Fruit fly (Drosophila melanogaster) whole organism, prepupa: ENCODE data around the gene Rlb1.

Source experiments
- Blimp-1 ChIP-seq: fragments of 200-800 bp; sonication (Bioruptor generic); optimal IDR thresholded peaks from 3 replicates; lab custom pipeline; 2017; ENCODE audit warnings: missing biosample characterization, missing genetic modification characterization, mild to moderate bottlenecking, moderate library complexity, missing genetic modification reagents
- CG10631 ChIP-seq: fragments of 200-800 bp; sonication (Bioruptor generic); optimal IDR thresholded peaks from 2 replicates; lab custom pipeline; 2016; ENCODE audit warnings: missing biosample characterization, missing genetic modification characterization
- CG10669 ChIP-seq: fragments of 200-800 bp; sonication (Bioruptor generic); optimal IDR thresholded peaks from 3 replicates; lab custom pipeline; 2018; ENCODE audit warnings: missing biosample characterization, mild to moderate bottlenecking, missing genetic modification characterization, moderate library complexity
- CG11294 ChIP-seq: fragments of 200-800 bp; sonication (Bioruptor generic); IDR thresholded peaks from 2 replicates; pipeline ENCODE4 v1.3.6; 2022; ENCODE audit warnings: missing biosample characterization, missing genetic modification characterization
- CG11762 ChIP-seq: fragments of 200-800 bp; sonication (Bioruptor generic); optimal IDR thresholded peaks from 3 replicates; lab custom pipeline; 2016; ENCODE audit warnings: missing biosample characterization, missing genetic modification characterization; ENCODE audit not compliant: insufficient read depth
- CG11902 ChIP-seq: fragments of 200-800 bp; sonication (Bioruptor generic); optimal IDR thresholded peaks from 3 replicates; lab custom pipeline; 2016; ENCODE audit warnings: missing biosample characterization, missing genetic modification characterization
- CG15336 ChIP-seq: fragments of 200-800 bp; sonication (Bioruptor generic); IDR thresholded peaks from 2 replicates; pipeline ENCODE4 v1.3.6; 2022; ENCODE audit warnings: missing biosample characterization, missing genetic modification characterization
- CG1621 ChIP-seq: fragments of 200-800 bp; sonication (Bioruptor generic); optimal IDR thresholded peaks from 3 replicates; lab custom pipeline; 2018; ENCODE audit warnings: missing biosample characterization, mild to moderate bottlenecking, missing genetic modification characterization
- CG16779 ChIP-seq: fragments of 200-800 bp; sonication (Bioruptor generic); optimal IDR thresholded peaks from 3 replicates; lab custom pipeline; 2017; ENCODE audit warnings: missing biosample characterization, mild to moderate bottlenecking, missing genetic modification characterization
- CG3032 ChIP-seq: fragments of 200-800 bp; optimal IDR thresholded peaks from 2 replicates; lab custom pipeline; 2019; ENCODE audit warnings: missing biosample characterization, mild to moderate bottlenecking, missing genetic modification characterization, moderate library complexity
- CG31627 ChIP-seq: fragments of 200-800 bp; sonication (Bioruptor generic); optimal IDR thresholded peaks from 3 replicates; lab custom pipeline; 2016; ENCODE audit warnings: missing biosample characterization, missing genetic modification characterization
- CG32006 ChIP-seq: fragments of 200-800 bp; sonication (Bioruptor generic); optimal IDR thresholded peaks from 3 replicates; lab custom pipeline; 2017; ENCODE audit warnings: missing biosample characterization, mild to moderate bottlenecking, missing genetic modification characterization
- CG3919 ChIP-seq: fragments of 200-800 bp; sonication (Bioruptor generic); optimal IDR thresholded peaks from 3 replicates; lab custom pipeline; 2016; ENCODE audit warnings: missing biosample characterization, missing genetic modification characterization
- CG6163 ChIP-seq: fragments of 200-800 bp; sonication (Bioruptor generic); IDR thresholded peaks from 3 replicates; pipeline ENCODE4 v1.3.6; 2022; ENCODE audit warnings: missing biosample characterization, missing genetic modification characterization
- CG6276 ChIP-seq: fragments of 200-800 bp; sonication (Bioruptor generic); optimal IDR thresholded peaks from 2 replicates; lab custom pipeline; 2017; ENCODE audit warnings: missing biosample characterization, mild to moderate bottlenecking, missing genetic modification characterization
- CG6792 ChIP-seq: fragments of 200-800 bp; sonication (Bioruptor generic); optimal IDR thresholded peaks from 3 replicates; lab custom pipeline; 2016; ENCODE audit warnings: missing biosample characterization, missing genetic modification characterization
- CG6808 ChIP-seq: fragments of 200-800 bp; sonication (Bioruptor generic); optimal IDR thresholded peaks from 3 replicates; lab custom pipeline; 2017; ENCODE audit warnings: missing biosample characterization, missing genetic modification characterization, mild to moderate bottlenecking, moderate library complexity, missing genetic modification reagents
- CG8319 ChIP-seq: fragments of 200-800 bp; sonication (Bioruptor generic); optimal IDR thresholded peaks from 3 replicates; lab custom pipeline; 2016; ENCODE audit warnings: missing biosample characterization, missing genetic modification characterization
- CG8632 ChIP-seq: fragments of 200-800 bp; sonication (Bioruptor generic); optimal IDR thresholded peaks from 3 replicates; lab custom pipeline; 2016; ENCODE audit warnings: missing biosample characterization, missing genetic modification characterization
- CG9139 ChIP-seq: fragments of 200-800 bp; sonication (Bioruptor generic); optimal IDR thresholded peaks from 3 replicates; lab custom pipeline; 2017; ENCODE audit warnings: missing biosample characterization, mild to moderate bottlenecking, missing genetic modification characterization
- Eip75B ChIP-seq: fragments of 200-800 bp; sonication (Bioruptor generic); optimal IDR thresholded peaks from 3 replicates; lab custom pipeline; 2016; ENCODE audit warnings: missing biosample characterization, missing genetic modification characterization
- Eip78C ChIP-seq: fragments of 200-800 bp; sonication (Bioruptor generic); peaks from one replicate; lab custom pipeline; 2016; ENCODE audit warnings: missing biosample characterization, missing genetic modification characterization
- Eip93F ChIP-seq: fragments of 200-800 bp; sonication (Bioruptor generic); optimal IDR thresholded peaks from 2 replicates; lab custom pipeline; 2016; ENCODE audit warnings: missing biosample characterization, mild to moderate bottlenecking, missing genetic modification characterization
- Ets21C ChIP-seq: fragments of 200-800 bp; sonication (Bioruptor generic); optimal IDR thresholded peaks from 3 replicates; lab custom pipeline; 2016; ENCODE audit warnings: missing biosample characterization, missing genetic modification characterization
- Ets96B ChIP-seq: fragments of 200-800 bp; optimal IDR thresholded peaks from 2 replicates; lab custom pipeline; 2019; ENCODE audit warnings: missing biosample characterization, mild to moderate bottlenecking, missing genetic modification characterization, moderate library complexity
- Hr38 ChIP-seq: sonication (Bioruptor generic); optimal IDR thresholded peaks from 2 replicates; lab custom pipeline; 2016; ENCODE audit warnings: missing biosample characterization, missing genetic modification characterization
- Hr39 ChIP-seq: fragments of 200-800 bp; sonication (Bioruptor generic); optimal IDR thresholded peaks from 2 replicates; lab custom pipeline; 2016; ENCODE audit warnings: missing biosample characterization, missing genetic modification characterization
- Lpt ChIP-seq: fragments of 200-800 bp; sonication (Bioruptor generic); optimal IDR thresholded peaks from 3 replicates; lab custom pipeline; 2016; ENCODE audit warnings: missing biosample characterization, missing genetic modification characterization
- Met ChIP-seq: fragments of 200-800 bp; sonication (Bioruptor generic); optimal IDR thresholded peaks from 3 replicates; lab custom pipeline; 2016; ENCODE audit warnings: missing biosample characterization, missing genetic modification characterization
- Smox ChIP-seq: fragments of 200-800 bp; sonication (Bioruptor generic); optimal IDR thresholded peaks from 3 replicates; lab custom pipeline; 2016; ENCODE audit warnings: missing biosample characterization, missing genetic modification characterization
- Sox102F ChIP-seq: fragments of 200-800 bp; sonication (Bioruptor generic); optimal IDR thresholded peaks from 2 replicates; lab custom pipeline; 2016; ENCODE audit warnings: missing biosample characterization, mild to moderate bottlenecking, missing genetic modification characterization
- Sox14 ChIP-seq: fragments of 200-800 bp; sonication (Bioruptor generic); optimal IDR thresholded peaks from 3 replicates; lab custom pipeline; 2016; ENCODE audit warnings: missing biosample characterization, missing genetic modification characterization
- Sox15 ChIP-seq: fragments of 200-800 bp; sonication (Bioruptor generic); optimal IDR thresholded peaks from 3 replicates; lab custom pipeline; 2016; ENCODE audit warnings: missing biosample characterization, missing genetic modification characterization
- achi ChIP-seq: fragments of 200-800 bp; sonication (Bioruptor generic); optimal IDR thresholded peaks from 3 replicates; lab custom pipeline; 2016; ENCODE audit warnings: missing biosample characterization, missing genetic modification characterization
- dac ChIP-seq: fragments of 200-800 bp; sonication (Bioruptor generic); optimal IDR thresholded peaks from 2 replicates; lab custom pipeline; 2017; ENCODE audit warnings: missing biosample characterization, mild to moderate bottlenecking, missing genetic modification characterization
- dsx ChIP-seq: fragments of 200-800 bp; optimal IDR thresholded peaks from 3 replicates; lab custom pipeline; 2019; ENCODE audit warnings: missing biosample characterization, mild to moderate bottlenecking, missing genetic modification characterization, moderate library complexity; ENCODE audit not compliant: poor library complexity, severe bottlenecking
- fd85E ChIP-seq: fragments of 200-800 bp; sonication (Bioruptor generic); optimal IDR thresholded peaks from 3 replicates; lab custom pipeline; 2016; ENCODE audit warnings: missing biosample characterization, missing genetic modification characterization
- fkh ChIP-seq: fragments of 200-800 bp; sonication (Bioruptor generic); optimal IDR thresholded peaks from 3 replicates; lab custom pipeline; 2017; ENCODE audit warnings: missing biosample characterization, mild to moderate bottlenecking, missing genetic modification characterization, moderate library complexity
- lz ChIP-seq: fragments of 200-800 bp; sonication (Bioruptor generic); optimal IDR thresholded peaks from 3 replicates; lab custom pipeline; 2016; ENCODE audit warnings: missing biosample characterization, missing genetic modification characterization
- net ChIP-seq: fragments of 200-800 bp; sonication (Bioruptor generic); optimal IDR thresholded peaks from 3 replicates; lab custom pipeline; 2016; ENCODE audit warnings: missing biosample characterization, missing genetic modification characterization
- pdm3 ChIP-seq: fragments of 200-800 bp; sonication (Bioruptor generic); optimal IDR thresholded peaks from 3 replicates; lab custom pipeline; 2016; ENCODE audit warnings: missing biosample characterization, missing genetic modification characterization
- salr ChIP-seq, 2 experiments: fragments of 200-800 bp; sonication (Bioruptor generic); optimal IDR thresholded peaks; 3 replicates each; lab custom pipeline; 2016 to 2018; ENCODE audit warnings: missing biosample characterization in 2 of 2, missing genetic modification characterization in 2 of 2, mild to moderate bottlenecking in 1 of 2
- spab ChIP-seq: fragments of 200-800 bp; sonication (Bioruptor generic); optimal IDR thresholded peaks from 2 replicates; lab custom pipeline; 2017; ENCODE audit warnings: missing biosample characterization, mild to moderate bottlenecking, missing genetic modification characterization, missing genetic modification reagents
- ss ChIP-seq, 2 experiments: fragments of 200-800 bp; sonication (Bioruptor generic); optimal IDR thresholded peaks; 2 replicates in 1 of 2; 3 replicates in 1 of 2; lab custom pipeline; 2017 to 2018; ENCODE audit warnings: mild to moderate bottlenecking in 2 of 2, missing biosample characterization in 2 of 2, missing genetic modification characterization in 2 of 2, moderate library complexity in 1 of 2
- svp ChIP-seq: fragments of 200-800 bp; sonication (Bioruptor generic); peaks from one replicate; lab custom pipeline; 2016; ENCODE audit warnings: missing biosample characterization, missing genetic modification characterization
- topi ChIP-seq: fragments of 200-800 bp; sonication (Bioruptor generic); optimal IDR thresholded peaks from 3 replicates; lab custom pipeline; 2016; ENCODE audit warnings: missing biosample characterization, missing genetic modification characterization
- vri ChIP-seq: fragments of 200-800 bp; sonication (Bioruptor generic); optimal IDR thresholded peaks from 3 replicates; lab custom pipeline; 2016; ENCODE audit warnings: missing biosample characterization, mild to moderate bottlenecking, missing genetic modification characterization

Rlb1 gene

DNA sequence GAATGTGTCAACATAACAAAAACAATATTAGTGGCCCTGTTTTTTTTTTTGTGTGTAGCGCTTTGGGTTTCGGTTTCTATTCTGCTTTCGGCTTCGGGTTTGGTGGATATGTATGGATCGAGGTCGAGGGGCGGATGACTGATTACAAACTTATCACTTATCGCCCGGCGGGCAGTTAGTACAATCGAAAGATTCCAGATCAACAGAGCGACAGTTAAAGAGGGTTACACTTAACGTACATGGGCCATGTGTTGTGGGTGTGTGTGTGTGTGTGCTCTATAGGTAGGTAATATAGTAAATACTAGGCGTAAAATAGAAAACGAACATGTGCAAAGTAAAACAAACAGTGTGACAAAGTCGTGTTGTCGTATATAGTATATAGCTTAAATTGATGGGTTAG, 35.6 kb downstream of the Rlb1 start:
- TF ChIP-seq CG6276 (GFP tag; lab: Kevin White, UChicago) (no peak), fkh (GFP tag; lab: Kevin White, UChicago) (peak; percentile 22)

DNA sequence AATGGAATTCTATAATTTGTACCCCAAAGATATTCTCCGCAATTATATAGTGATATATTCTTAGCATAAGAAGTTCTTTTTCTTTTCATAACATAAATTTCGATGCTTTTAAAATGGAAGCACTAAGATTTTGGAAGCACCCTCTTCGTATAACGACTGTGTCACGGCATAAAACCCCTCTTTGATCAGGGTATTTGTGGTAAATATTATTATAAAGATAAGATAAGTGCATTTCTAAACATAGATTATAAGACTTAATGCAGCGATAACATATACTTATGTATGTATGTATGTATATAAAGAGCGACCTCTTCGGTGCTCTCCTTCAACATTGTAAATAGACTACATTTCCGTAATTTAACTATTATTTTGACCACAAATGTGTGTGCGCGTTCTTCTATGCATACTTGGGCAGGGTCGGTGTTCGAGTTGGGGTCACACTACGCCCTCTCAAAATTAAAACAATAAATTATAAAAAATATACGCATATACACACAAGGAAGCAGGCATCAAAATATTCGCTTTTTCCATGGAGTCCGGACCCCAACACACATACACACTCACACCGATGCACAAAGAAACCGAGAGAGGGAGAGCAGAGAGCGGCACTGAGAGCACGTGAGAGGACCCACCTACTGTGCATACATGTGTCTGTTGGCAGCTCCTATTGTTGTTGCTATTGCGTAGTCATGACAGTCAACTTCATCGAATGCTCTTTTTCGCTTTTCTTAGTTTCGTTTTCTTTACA, 37.3 kb downstream of the Rlb1 start:
- TF ChIP-seq Eip78C (GFP tag; lab: Kevin White, UChicago) = peak; percentile 82
- TF ChIP-seq Hr39 (GFP tag; lab: Kevin White, UChicago) = no peak
- TF ChIP-seq fd85E (GFP tag; lab: Kevin White, UChicago) = no peak
- no peak for TF ChIP-seq CG6163
- peak; percentile 36 for TF ChIP-seq CG9139 (GFP tag; lab: Kevin White, UChicago)
- TF ChIP-seq salr (GFP tag; optimal IDR thresholded peaks at IDR 0.05; lab: Kevin White, UChicago) = no peak
- no peak for TF ChIP-seq CG3032 (tag; lab: Kevin White, UChicago)
- peak in 1 of 2 experiments; percentile 25 for TF ChIP-seq ss (GFP tag; optimal IDR thresholded peaks at IDR 0.05; lab: Kevin White, UChicago)
- peak; percentile 42 for TF ChIP-seq CG16779 (tag; lab: Kevin White, UChicago)
- peak; percentile 6 for TF ChIP-seq Eip93F (GFP tag; lab: Kevin White, UChicago)
- TF ChIP-seq CG11294 (GFP tag; lab: Robert Waterston, UW) = no peak
- TF ChIP-seq spab (GFP tag; lab: Kevin White, UChicago) = no peak
- peak; percentile 10 for TF ChIP-seq CG8632 (GFP tag; lab: Kevin White, UChicago)
- no peak for TF ChIP-seq CG1621 (tag; lab: Kevin White, UChicago)
- TF ChIP-seq lz (GFP tag; lab: Kevin White, UChicago) = no peak
- no peak for TF ChIP-seq Ets21C
- peak; percentile 70 for TF ChIP-seq vri (GFP tag; lab: Kevin White, UChicago)
- no peak for TF ChIP-seq Blimp-1 (GFP tag; lab: Kevin White, UChicago)
- TF ChIP-seq Lpt (GFP tag; lab: Kevin White, UChicago) = peak; percentile 3
- TF ChIP-seq dsx (GFP tag; lab: Kevin White, UChicago) = peak; percentile 79
- peak; percentile 23 for TF ChIP-seq CG3919 (GFP tag; lab: Kevin White, UChicago)
- TF ChIP-seq net (GFP tag; lab: Kevin White, UChicago) = peak; percentile 26
- TF ChIP-seq CG6792 = no peak
- TF ChIP-seq Met (GFP tag; lab: Kevin White, UChicago) = no peak
- TF ChIP-seq achi = no peak
- TF ChIP-seq Ets96B (tag; lab: Kevin White, UChicago) = peak; percentile 5
- TF ChIP-seq CG10631 (GFP tag; lab: Kevin White, UChicago) = no peak
- no peak for TF ChIP-seq CG15336
- TF ChIP-seq svp (GFP tag; lab: Kevin White, UChicago) = peak; percentile 78
- no peak for TF ChIP-seq Smox
- peak; percentile 46 for TF ChIP-seq Sox102F (GFP tag; lab: Kevin White, UChicago)
- TF ChIP-seq CG6276 (GFP tag; lab: Kevin White, UChicago) = peak; percentile 27
- no peak for TF ChIP-seq CG32006 (GFP tag; lab: Kevin White, UChicago)
- TF ChIP-seq Hr38 (GFP tag; lab: Kevin White, UChicago) = no peak
- no peak for TF ChIP-seq CG11902
- no peak for TF ChIP-seq CG11762 (GFP tag; lab: Kevin White, UChicago)
- no peak for TF ChIP-seq CG6808 (GFP tag; lab: Kevin White, UChicago)
- TF ChIP-seq CG8319 = no peak
- TF ChIP-seq topi (GFP tag; lab: Kevin White, UChicago) = no peak
- no peak for TF ChIP-seq Sox15 (GFP tag; lab: Kevin White, UChicago)
- TF ChIP-seq CG31627 (GFP tag; lab: Kevin White, UChicago) = no peak
- no peak for TF ChIP-seq Eip75B (GFP tag; lab: Kevin White, UChicago)
- TF ChIP-seq Sox14 (GFP tag; lab: Kevin White, UChicago) = peak; percentile 45
- TF ChIP-seq dac (GFP tag; lab: Kevin White, UChicago) = no peak
- no peak for TF ChIP-seq pdm3 (GFP tag; lab: Kevin White, UChicago)
- TF ChIP-seq CG10669 = no peak
- TF ChIP-seq fkh (GFP tag; lab: Kevin White, UChicago) = peak; percentile 29
